Worm (Caenorhabditis elegans) whole organism, young adult: Measurements from ENCODE around the gene pak-2.

Source experiments
- cebp-1 ChIP-seq, 2 experiments: fragments of 200-800 bp in 1 of 2; sonication (Bioruptor generic) in 1 of 2; sonication (generic microtip) in 1 of 2; IDR thresholded peaks in 1 of 2; optimal IDR thresholded peaks in 1 of 2; 2 replicates each; pipeline versions ENCODE4 v1.3.6 to Lab custom; 2017 to 2022; ENCODE audit warnings: missing compliant biosample characterization in 2 of 2, missing genetic modification characterization in 2 of 2, mild to moderate bottlenecking in 1 of 2, missing genetic modification reagents in 1 of 2, moderate library complexity in 1 of 2
- lag-1 ChIP-seq: fragments of 200-800 bp; sonication (Bioruptor generic); IDR thresholded peaks from 2 replicates; pipeline ENCODE4 v1.3.6; 2022; ENCODE audit warnings: missing genetic modification reagents, missing genetic modification characterization, missing compliant biosample characterization
- let-607 ChIP-seq, 2 experiments: fragments of 200-800 bp in 1 of 2; sonication (Bioruptor generic) in 1 of 2; sonication (generic microtip) in 1 of 2; optimal IDR thresholded peaks; 2 replicates each; lab custom pipeline; 2016 to 2018; ENCODE audit warnings: mild to moderate bottlenecking in 2 of 2, missing compliant biosample characterization in 2 of 2, missing genetic modification characterization in 2 of 2, moderate library complexity in 2 of 2, missing genotype in 1 of 2

DNA sequence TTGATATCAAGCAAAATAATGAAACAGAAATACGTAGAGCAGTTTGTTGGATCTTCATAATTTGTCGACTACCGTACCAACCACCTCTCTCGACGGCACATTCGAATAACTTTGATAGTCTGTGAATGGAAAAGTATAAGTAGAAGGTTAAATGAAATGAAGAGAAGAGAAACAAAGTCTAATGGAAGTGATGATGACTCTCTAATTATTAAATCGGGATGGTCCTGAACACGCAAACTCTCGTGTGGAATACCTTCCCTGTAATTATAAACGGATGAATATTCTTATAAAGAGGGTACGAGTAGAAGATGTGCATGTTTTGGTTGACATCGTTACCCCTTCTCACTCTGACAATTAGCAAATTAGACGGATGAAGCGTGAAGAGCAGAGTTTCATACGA, 16.4 kb downstream of the pak-2 start, which contains the start of the genes C13G3.12 and hot-6:
- TF ChIP-seq cebp-1 (GFP tag; IDR thresholded peaks at IDR 0.05; lab: Robert Waterston, UW), result no peak
- no peak for TF ChIP-seq cebp-1 (tag; optimal IDR thresholded peaks at IDR 0.05; lab: Kevin White, UChicago)
- TF ChIP-seq lag-1 (GFP tag; lab: Robert Waterston, UW), result no peak
- no peak for TF ChIP-seq let-607 (tag; optimal IDR thresholded peaks at IDR 0.05; lab: Kevin White, UChicago)
